Fruit fly (Drosophila melanogaster): Measurements from ENCODE around the gene Tcs5.

Gene Tcs5

DNA sequence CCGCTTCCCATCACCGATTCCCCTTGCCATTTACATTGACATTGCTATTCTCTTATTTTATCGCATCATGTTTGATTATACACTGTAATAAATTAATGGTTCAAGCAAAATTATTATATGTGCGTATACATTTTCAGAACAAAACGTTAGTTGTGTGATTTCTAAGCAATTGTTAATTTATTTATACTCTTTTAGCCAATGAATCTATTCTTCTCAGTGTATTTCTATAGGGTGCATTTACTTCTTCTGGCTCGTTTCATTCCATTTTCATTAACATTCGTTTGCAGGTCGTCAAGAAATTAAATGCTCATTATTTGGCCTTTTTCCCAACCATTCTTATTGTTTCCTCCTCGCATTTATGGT, 48.4 kb upstream of the Tcs5 start (continued):
- TF ChIP-seq zfh2 (GFP tag; optimal IDR thresholded peaks at IDR 0.05) (no peak), CG2889 (GFP tag; IDR thresholded peaks at IDR 0.05) (no peak; the same call in 2 of the 3 replicates), Tbp (GFP tag; optimal IDR thresholded peaks at IDR 0.05) (no peak), CG16813 (GFP tag; IDR thresholded peaks at IDR 0.05; ENCODE audit: partially characterized antibody) (no peak), CG1602 (GFP tag; optimal IDR thresholded peaks at IDR 0.05) (peak; percentile 48), CG30431 (GFP tag; optimal IDR thresholded peaks at IDR 0.05) (peak; percentile 30), Max (GFP tag; optimal IDR thresholded peaks at IDR 0.05) (no peak), CG18764 (GFP tag; optimal IDR thresholded peaks at IDR 0.05) (peak; percentile 53), croc (GFP tag; conservative IDR thresholded peaks at IDR 0.05) (peak; percentile 26; the same call in 1 of the 3 replicates), HmgZ (tag; optimal IDR thresholded peaks at IDR 0.05) (no peak), sna (GFP tag; IDR thresholded peaks at IDR 0.05; ENCODE audit: partially characterized antibody) (no peak), D (optimal IDR thresholded peaks at IDR 0.05) (no peak), D (GFP tag; optimal IDR thresholded peaks at IDR 0.05) (peak; percentile 25), Usf (GFP tag; optimal IDR thresholded peaks at IDR 0.05) (peak; percentile 20), bsh (GFP tag; optimal IDR thresholded peaks at IDR 0.05) (peak in 1 of 2 experiments; percentile 87), jing (GFP tag; optimal IDR thresholded peaks at IDR 0.05) (peak; percentile 69), CG17912 (GFP tag; optimal IDR thresholded peaks at IDR 0.05) (no peak), CG15073 (GFP tag; optimal IDR thresholded peaks at IDR 0.05) (no peak), CG17829 (tag; optimal IDR thresholded peaks at IDR 0.05) (peak; percentile 63), CG13894 (tag; optimal IDR thresholded peaks at IDR 0.05) (no peak), CG6854 (GFP tag; optimal IDR thresholded peaks at IDR 0.05) (no peak), amos (GFP tag; IDR thresholded peaks at IDR 0.05; ENCODE audit: partially characterized antibody) (no peak), tin (GFP tag; optimal IDR thresholded peaks at IDR 0.05) (peak; percentile 9), CG6689 (GFP tag; IDR thresholded peaks at IDR 0.05) (peak; percentile 74), PHDP (tag; optimal IDR thresholded peaks at IDR 0.05) (peak; percentile 73), Sox102F (GFP tag; optimal IDR thresholded peaks at IDR 0.05) (peak; percentile 80), CG11723 (GFP tag; optimal IDR thresholded peaks at IDR 0.05) (no peak), slbo (GFP tag; IDR thresholded peaks at IDR 0.05) (peak; percentile 74), CG18011 (GFP tag; optimal IDR thresholded peaks at IDR 0.05) (no peak), CG16863 (GFP tag; optimal IDR thresholded peaks at IDR 0.05) (peak; percentile 48), Kr (GFP tag; optimal IDR thresholded peaks at IDR 0.05) (no peak), CG11696 (GFP tag; IDR thresholded peaks at IDR 0.05) (no peak), CG18262 (tag; optimal IDR thresholded peaks at IDR 0.05) (peak; percentile 55), dysf (GFP tag; IDR thresholded peaks at IDR 0.05) (peak; percentile 61), CG7786 (GFP tag; optimal IDR thresholded peaks at IDR 0.05) (no peak), tio (GFP tag; optimal IDR thresholded peaks at IDR 0.05) (peak; percentile 49), ind (GFP tag; optimal IDR thresholded peaks at IDR 0.05) (peak; percentile 46), dmrt11E (tag; optimal IDR thresholded peaks at IDR 0.05) (peak; percentile 85), sd (tag; optimal IDR thresholded peaks at IDR 0.05) (no peak), vvl (GFP tag; IDR thresholded peaks at IDR 0.05) (peak; percentile 79), shn (GFP tag; optimal IDR thresholded peaks at IDR 0.05) (peak; percentile 29), trem (tag; optimal IDR thresholded peaks at IDR 0.05) (peak; percentile 68), cwo (GFP tag; optimal IDR thresholded peaks at IDR 0.05) (no peak), fru (optimal IDR thresholded peaks at IDR 0.05) (no peak), Hsf (GFP tag; optimal IDR thresholded peaks at IDR 0.05) (peak; percentile 52), CG3281 (GFP tag; optimal IDR thresholded peaks at IDR 0.05) (no peak), bbx (GFP tag; IDR thresholded peaks at IDR 0.05; ENCODE audit: partially characterized antibody) (no peak), Blimp-1 (GFP tag; optimal IDR thresholded peaks at IDR 0.05) (peak; percentile 77), chinmo (GFP tag; IDR thresholded peaks at IDR 0.05; ENCODE audit: partially characterized antibody) (no peak), CG10147 (GFP tag; optimal IDR thresholded peaks at IDR 0.05) (peak; percentile 47), Sry-δ (GFP tag; optimal IDR thresholded peaks at IDR 0.05) (peak; percentile 16)

Measured in whole organism, embryonic.